Fruit fly (Drosophila melanogaster) whole organism: ENCODE data around the gene Cul6.

Experiments
- Dll ChIP-seq: fragments of >200 bp; optimal IDR thresholded peaks from 2 replicates; lab custom pipeline; 2017
- EcR ChIP-seq, 2 experiments: fragments of >200 bp; optimal IDR thresholded peaks; 2 replicates each; lab custom pipeline; 2017; ENCODE audit warnings: missing biosample characterization in 2 of 2, missing genetic modification characterization in 2 of 2, missing genetic modification reagents in 2 of 2
- pan ChIP-seq: fragments of >200 bp; optimal IDR thresholded peaks from 2 replicates; lab custom pipeline; 2017
- psq ChIP-seq: fragments of >200 bp; optimal IDR thresholded peaks from 2 replicates; lab custom pipeline; 2017
- usp ChIP-seq: fragments of >200 bp; optimal IDR thresholded peaks from 2 replicates; lab custom pipeline; 2017; ENCODE audit warnings: missing biosample characterization, missing genetic modification characterization, mixed read lengths

DNA sequence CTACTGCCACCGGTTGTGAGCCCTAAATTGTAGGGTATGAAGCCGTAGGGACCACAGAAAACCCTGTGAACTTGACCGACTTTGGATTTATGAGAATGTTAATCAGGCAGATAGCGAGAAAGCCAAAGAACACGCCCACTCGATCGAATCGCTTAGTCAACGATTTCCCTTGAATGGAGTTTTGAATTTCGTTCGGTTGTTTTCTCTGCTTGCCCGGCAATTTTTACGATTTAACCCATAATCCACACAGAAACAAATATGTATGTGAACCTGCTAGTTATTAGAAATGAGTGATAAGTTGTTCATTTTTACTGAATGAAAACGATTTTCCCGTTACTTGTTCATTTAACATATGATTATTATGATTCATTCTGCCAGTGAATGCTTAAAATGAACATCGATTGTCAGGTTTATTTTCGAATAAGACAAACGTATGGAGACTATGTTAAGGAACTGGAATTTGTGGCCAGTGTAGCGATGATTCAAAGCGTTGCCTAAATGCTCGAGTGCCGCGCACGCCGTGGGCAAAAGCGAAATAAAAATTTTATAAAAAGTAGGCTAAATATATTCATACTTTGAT, 18.7 kb upstream of the Cul6 start:
- no peak for TF ChIP-seq psq (lab: Kevin White, UChicago)
- TF ChIP-seq pan, result no peak
- TF ChIP-seq Dll, result no peak
- no peak for TF ChIP-seq usp (GFP tag; lab: Kevin White, UChicago)
- no peak for TF ChIP-seq EcR (GFP tag; optimal IDR thresholded peaks at IDR 0.05; lab: Kevin White, UChicago)
